Fruit fly (Drosophila melanogaster): Measurements from ENCODE around the gene CG31909.

The CG31909 gene

dm6 chr2L:7239310-7239709 is 18.0 kb upstream of the CG31909 start (continued):
- no peak for TF ChIP-seq cad (GFP tag; optimal IDR thresholded peaks at IDR 0.05)
- TF ChIP-seq Dbx (GFP tag; IDR thresholded peaks at IDR 0.05): no peak
- peak; percentile 55 for TF ChIP-seq CG18599 (GFP tag; optimal IDR thresholded peaks at IDR 0.05)
- peak; percentile 29 for TF ChIP-seq CG12659 (GFP tag; optimal IDR thresholded peaks at IDR 0.05)
- no peak for TF ChIP-seq Ravus (GFP tag; IDR thresholded peaks at IDR 0.05)
- TF ChIP-seq Dp (GFP tag; optimal IDR thresholded peaks at IDR 0.05): no peak
- peak; percentile 58 for TF ChIP-seq CG2678 (tag; optimal IDR thresholded peaks at IDR 0.05)
- no peak for TF ChIP-seq Fer2 (tag; optimal IDR thresholded peaks at IDR 0.05)
- TF ChIP-seq Poxn (GFP tag; IDR thresholded peaks at IDR 0.05): no peak
- no peak for TF ChIP-seq CG34422 (GFP tag; IDR thresholded peaks at IDR 0.05)
- TF ChIP-seq knrl (GFP tag; IDR thresholded peaks at IDR 0.05; ENCODE audit: partially characterized antibody): no peak
- TF ChIP-seq CG4854 (GFP tag; optimal IDR thresholded peaks at IDR 0.05): peak; percentile 36
- TF ChIP-seq CG7786 (GFP tag; optimal IDR thresholded peaks at IDR 0.05): no peak
- peak; percentile 20 for TF ChIP-seq lilli (GFP tag; optimal IDR thresholded peaks at IDR 0.05)
- TF ChIP-seq sim (GFP tag; IDR thresholded peaks at IDR 0.05): no peak
- TF ChIP-seq lov (optimal IDR thresholded peaks at IDR 0.05): no peak
- TF ChIP-seq lov (GFP tag; IDR thresholded peaks at IDR 0.05): no peak
- TF ChIP-seq dmrt11E (tag; optimal IDR thresholded peaks at IDR 0.05): no peak
- TF ChIP-seq dpn (GFP tag; optimal IDR thresholded peaks at IDR 0.05): peak in 1 of 2 experiments; percentile 26
- TF ChIP-seq CG17829 (tag; optimal IDR thresholded peaks at IDR 0.05): no peak
- TF ChIP-seq nmo (GFP tag; optimal IDR thresholded peaks at IDR 0.05): no peak
- peak; percentile 43 for TF ChIP-seq unpg (GFP tag; optimal IDR thresholded peaks at IDR 0.05)
- no peak for TF ChIP-seq Elba2 (GFP tag; optimal IDR thresholded peaks at IDR 0.05)
- TF ChIP-seq H2.0 (GFP tag; IDR thresholded peaks at IDR 0.05): no peak
- no peak for TF ChIP-seq YL-1 (GFP tag; optimal IDR thresholded peaks at IDR 0.05)
- no peak for TF ChIP-seq CG9215 (GFP tag; IDR thresholded peaks at IDR 0.05)
- peak; percentile 6 for TF ChIP-seq crc (GFP tag; optimal IDR thresholded peaks at IDR 0.05)
- no peak for TF ChIP-seq CG5953 (GFP tag; IDR thresholded peaks at IDR 0.05)
- peak; percentile 9 for TF ChIP-seq pb (GFP tag; optimal IDR thresholded peaks at IDR 0.05)
- no peak for TF ChIP-seq HLH4C (GFP tag; IDR thresholded peaks at IDR 0.05; ENCODE audit: partially characterized antibody)
- TF ChIP-seq ase (GFP tag; IDR thresholded peaks at IDR 0.05): no peak
- TF ChIP-seq wor (GFP tag; IDR thresholded peaks at IDR 0.05): no peak
- TF ChIP-seq Jarid2 (GFP tag; optimal IDR thresholded peaks at IDR 0.05): no peak
- no peak for TF ChIP-seq Hr39 (optimal IDR thresholded peaks at IDR 0.05)
- no peak for TF ChIP-seq CG9876 (GFP tag; optimal IDR thresholded peaks at IDR 0.05)
- TF ChIP-seq CG10321 (GFP tag; IDR thresholded peaks at IDR 0.05): no peak
- no peak for TF ChIP-seq CG16779 (GFP tag; IDR thresholded peaks at IDR 0.05)
- TF ChIP-seq CG8359 (GFP tag; optimal IDR thresholded peaks at IDR 0.05; ENCODE audit: borderline replicate concordance): no peak
- peak; percentile 61 for TF ChIP-seq schlank (tag; optimal IDR thresholded peaks at IDR 0.05)
- peak; percentile 8 for TF ChIP-seq CG13624 (GFP tag; optimal IDR thresholded peaks at IDR 0.05)
- TF ChIP-seq CG30020 (tag; optimal IDR thresholded peaks at IDR 0.05): no peak
- no peak for TF ChIP-seq dati (GFP tag; IDR thresholded peaks at IDR 0.05)
- no peak for TF ChIP-seq usp (GFP tag; optimal IDR thresholded peaks at IDR 0.05)
- TF ChIP-seq row (GFP tag; IDR thresholded peaks at IDR 0.05): no peak
- TF ChIP-seq CG31365 (tag; optimal IDR thresholded peaks at IDR 0.05): no peak
- no peak for TF ChIP-seq CG13775 (GFP tag; optimal IDR thresholded peaks at IDR 0.05)
- peak; percentile 28 for TF ChIP-seq CG12769 (tag; optimal IDR thresholded peaks at IDR 0.05)
- peak; percentile 41 for TF ChIP-seq CG10543 (GFP tag; optimal IDR thresholded peaks at IDR 0.05)
- TF ChIP-seq CG18262 (tag; optimal IDR thresholded peaks at IDR 0.05): no peak
- no peak for TF ChIP-seq Mrtf (GFP tag; IDR thresholded peaks at IDR 0.05)
- TF ChIP-seq sima (GFP tag; optimal IDR thresholded peaks at IDR 0.05): no peak
- no peak for TF ChIP-seq CG8089 (GFP tag; optimal IDR thresholded peaks at IDR 0.05)
- TF ChIP-seq Scr (GFP tag; IDR thresholded peaks at IDR 0.05; ENCODE audit: partially characterized antibody): no peak
